Worm (Caenorhabditis elegans) whole organism, L4 larva: ENCODE results near the gene trx-1.

Experiments
- F10B5.3 ChIP-seq: sonication (generic microtip); optimal IDR thresholded peaks from 2 replicates; lab custom pipeline; 2016; ENCODE audit warnings: mild to moderate bottlenecking, missing genetic modification characterization, missing compliant biosample characterization
- F26F4.8 ChIP-seq: fragments of 200-800 bp; sonication (Bioruptor generic); conservative IDR thresholded peaks from 2 replicates; pipeline ENCODE4 v1.3.6; 2022; ENCODE audit warnings: missing genetic modification characterization, missing compliant biosample characterization
- F44E2.7 ChIP-seq: fragments of 200-800 bp; sonication (Bioruptor generic); IDR thresholded peaks from 2 replicates; pipeline ENCODE4 v2.1.2; 2022; ENCODE audit warnings: missing genetic modification characterization, missing compliant biosample characterization
- R02D3.7 ChIP-seq: fragments of 150-350 bp; sonication (generic microtip); optimal IDR thresholded peaks from 3 replicates; lab custom pipeline; 2014; ENCODE audit warnings: missing biosample characterization, missing genetic modification characterization
- T20F7.1 ChIP-seq: fragments of 200-800 bp; sonication (Bioruptor generic); optimal IDR thresholded peaks from 2 replicates; lab custom pipeline; 2018; ENCODE audit warnings: mild to moderate bottlenecking, missing genetic modification characterization, missing compliant biosample characterization
- T26A8.4 ChIP-seq: fragments of 200-800 bp; sonication (Bioruptor generic); IDR thresholded peaks from 2 replicates; pipeline ENCODE4 v1.3.6; 2022; ENCODE audit warnings: missing genetic modification characterization, missing compliant biosample characterization
- Y5F2A.4 ChIP-seq: fragments of 200-800 bp; sonication (Bioruptor generic); optimal IDR thresholded peaks from 2 replicates; lab custom pipeline; 2018; ENCODE audit warnings: mild to moderate bottlenecking, missing genetic modification characterization, missing compliant biosample characterization
- Y75B8A.6 ChIP-seq: fragments of 200-800 bp; sonication (Bioruptor generic); IDR thresholded peaks from 2 replicates; pipeline ENCODE4 v1.3.6; 2022; ENCODE audit warnings: missing genetic modification reagents, missing genetic modification characterization, missing compliant biosample characterization
- aha-1 ChIP-seq: fragments of 150-350 bp; peaks from one replicate; lab custom pipeline; 2014; ENCODE audit warnings: missing biosample characterization, missing genetic modification characterization
- aly-2 ChIP-seq: sonication (generic microtip); optimal IDR thresholded peaks from 2 replicates; lab custom pipeline; 2018; ENCODE audit warnings: missing biosample characterization, missing genetic modification characterization
- arid-1 ChIP-seq: fragments of 200-800 bp; sonication (Bioruptor generic); conservative IDR thresholded peaks from 2 replicates; pipeline ENCODE4 v1.3.6; 2022; ENCODE audit warnings: missing genetic modification reagents, missing genetic modification characterization, missing compliant biosample characterization
- ceh-20 ChIP-seq: fragments of 200-800 bp; sonication (Bioruptor generic); IDR thresholded peaks from 2 replicates; pipeline ENCODE4 v1.3.6; 2022; ENCODE audit warnings: missing genetic modification reagents, missing genetic modification characterization, missing compliant biosample characterization
- ceh-32 ChIP-seq: sonication (generic microtip); optimal IDR thresholded peaks from 2 replicates; lab custom pipeline; 2016; ENCODE audit warnings: mild to moderate bottlenecking, missing genetic modification characterization, missing compliant biosample characterization; ENCODE audit not compliant: poor library complexity
- ceh-44 ChIP-seq: fragments of 200-800 bp; sonication (Bioruptor generic); IDR thresholded peaks from 2 replicates; pipeline ENCODE4 v1.3.6; 2022; ENCODE audit warnings: missing genetic modification reagents, missing genetic modification characterization, missing compliant biosample characterization
- ctbp-1 ChIP-seq: fragments of 200-800 bp; sonication (Bioruptor generic); IDR thresholded peaks from 2 replicates; pipeline ENCODE4 v1.3.6; 2022; ENCODE audit warnings: missing genetic modification reagents, missing genetic modification characterization, missing compliant biosample characterization
- daf-12 ChIP-seq: fragments of 150-350 bp; optimal IDR thresholded peaks from 2 replicates; lab custom pipeline; 2014; ENCODE audit warnings: missing biosample characterization, missing genetic modification reagents, missing genetic modification characterization
- daf-8 ChIP-seq: fragments of 200-800 bp; sonication (Bioruptor generic); IDR thresholded peaks from 2 replicates; pipeline ENCODE4 v1.3.6; 2022; ENCODE audit warnings: missing genetic modification characterization, missing compliant biosample characterization
- dmd-8 ChIP-seq: fragments of 200-800 bp; sonication (Bioruptor generic); IDR thresholded peaks from 2 replicates; pipeline ENCODE4 v1.3.6; 2022; ENCODE audit warnings: missing genetic modification characterization, missing compliant biosample characterization
- dpl-1 ChIP-seq: fragments of 150-350 bp; optimal IDR thresholded peaks from 2 replicates; lab custom pipeline; 2014; ENCODE audit warnings: missing biosample characterization, missing genetic modification reagents, missing genetic modification characterization
- dve-1 ChIP-seq: sonication (generic microtip); optimal IDR thresholded peaks from 2 replicates; lab custom pipeline; 2017; ENCODE audit warnings: antibody characterized with exemption, mild to moderate bottlenecking, missing genetic modification characterization, missing compliant biosample characterization; ENCODE audit not compliant: insufficient read depth
- egl-43 ChIP-seq: fragments of 200-800 bp; sonication (Bioruptor generic); IDR thresholded peaks from 2 replicates; pipeline ENCODE4 v1.3.6; 2022; ENCODE audit warnings: missing genetic modification reagents, missing genetic modification characterization, missing compliant biosample characterization
- gei-8 ChIP-seq: fragments of 200-800 bp; sonication (Bioruptor generic); optimal IDR thresholded peaks from 2 replicates; lab custom pipeline; 2018; ENCODE audit warnings: mild to moderate bottlenecking, missing genetic modification characterization, missing compliant biosample characterization
- hif-1 ChIP-seq, 2 experiments: sonication (generic microtip); optimal IDR thresholded peaks; 2 replicates each; lab custom pipeline; 2016 to 2017; ENCODE audit warnings: missing compliant biosample characterization in 2 of 2, missing genetic modification characterization in 2 of 2, missing genetic modification reagents in 2 of 2, missing genotype in 2 of 2, mild to moderate bottlenecking in 1 of 2
- hlh-11 ChIP-seq: fragments of 200-800 bp; sonication (Bioruptor generic); optimal IDR thresholded peaks from 2 replicates; lab custom pipeline; 2018; ENCODE audit warnings: mild to moderate bottlenecking, missing genetic modification characterization, missing compliant biosample characterization
- hlh-30 ChIP-seq: sonication (generic microtip); optimal IDR thresholded peaks from 2 replicates; lab custom pipeline; 2017; ENCODE audit warnings: antibody characterized with exemption, mild to moderate bottlenecking, missing genetic modification characterization, missing compliant biosample characterization; ENCODE audit not compliant: insufficient read depth
- hmg-1.1 ChIP-seq: fragments of 200-800 bp; sonication (Bioruptor generic); IDR thresholded peaks from 2 replicates; pipeline ENCODE4 v1.3.6; 2022; ENCODE audit warnings: missing genetic modification reagents, missing genetic modification characterization, missing compliant biosample characterization
- lim-7 ChIP-seq: fragments of 200-800 bp; sonication (Bioruptor generic); IDR thresholded peaks from 2 replicates; pipeline ENCODE4 v1.3.6; 2022; ENCODE audit warnings: missing genetic modification characterization, missing compliant biosample characterization
- lin-1 ChIP-seq: fragments of 200-800 bp; sonication (Bioruptor generic); IDR thresholded peaks from 2 replicates; pipeline ENCODE4 v1.3.6; 2022; ENCODE audit warnings: missing genetic modification reagents, missing genetic modification characterization, missing compliant biosample characterization
- lin-15B ChIP-seq: fragments of 150-350 bp; sonication (generic microtip); optimal IDR thresholded peaks from 3 replicates; lab custom pipeline; 2014; ENCODE audit warnings: missing biosample characterization, missing genetic modification characterization
- lin-29 ChIP-seq: fragments of 200-800 bp; sonication (Bioruptor generic); IDR thresholded peaks from 2 replicates; pipeline ENCODE4 v1.3.6; 2022; ENCODE audit warnings: missing genetic modification reagents, missing genetic modification characterization, missing compliant biosample characterization
- lin-38 ChIP-seq: fragments of 200-800 bp; sonication (Bioruptor generic); IDR thresholded peaks from 2 replicates; pipeline ENCODE4 v1.3.6; 2022; ENCODE audit warnings: missing genetic modification reagents, missing genetic modification characterization, missing compliant biosample characterization
- lsy-2 ChIP-seq, 2 experiments: fragments of 150-350 bp in 1 of 2; sonication (generic microtip) in 1 of 2; optimal IDR thresholded peaks; 2 replicates each; lab custom pipeline; 2014 to 2017; ENCODE audit warnings: missing biosample characterization in 2 of 2, missing genetic modification characterization in 2 of 2
- madf-5 ChIP-seq, 2 experiments: fragments of 200-800 bp; sonication (Bioruptor generic); IDR thresholded peaks; 2 replicates each; pipeline ENCODE4 v1.3.6; 2022; ENCODE audit warnings: missing compliant biosample characterization in 2 of 2, missing genetic modification characterization in 2 of 2
- madf-9 ChIP-seq: fragments of 200-800 bp; sonication (Bioruptor generic); conservative IDR thresholded peaks from 2 replicates; pipeline ENCODE4 v1.3.6; 2022; ENCODE audit warnings: missing genetic modification reagents, missing genetic modification characterization, missing compliant biosample characterization
- mdl-1 ChIP-seq, 2 experiments: fragments of 150-350 bp in 1 of 2; sonication (generic microtip) in 1 of 2; optimal IDR thresholded peaks; 2 replicates each; lab custom pipeline; 2014 to 2017; ENCODE audit warnings: missing biosample characterization in 2 of 2, missing genetic modification characterization in 2 of 2
- mes-2 ChIP-seq: sonication (generic microtip); optimal IDR thresholded peaks from 2 replicates; lab custom pipeline; 2016; ENCODE audit warnings: missing genotype, mild to moderate bottlenecking, missing genetic modification characterization, missing compliant biosample characterization; ENCODE audit not compliant: poor library complexity, severe bottlenecking
- mxl-3 ChIP-seq: fragments of 200-800 bp; sonication (Bioruptor generic); optimal IDR thresholded peaks from 2 replicates; lab custom pipeline; 2018; ENCODE audit warnings: mild to moderate bottlenecking, missing genetic modification characterization, missing compliant biosample characterization
- nhr-10 ChIP-seq: fragments of 150-350 bp; optimal IDR thresholded peaks from 2 replicates; lab custom pipeline; 2014; ENCODE audit warnings: missing biosample characterization, missing genetic modification characterization
- nhr-11 ChIP-seq: fragments of 150-350 bp; optimal IDR thresholded peaks from 2 replicates; lab custom pipeline; 2014; ENCODE audit warnings: missing biosample characterization, missing genetic modification characterization
- nhr-111 ChIP-seq: fragments of 200-800 bp; sonication (Bioruptor generic); optimal IDR thresholded peaks from 2 replicates; lab custom pipeline; 2018; ENCODE audit warnings: mild to moderate bottlenecking, missing genetic modification characterization, missing compliant biosample characterization
- nhr-76 ChIP-seq: fragments of 150-350 bp; optimal IDR thresholded peaks from 2 replicates; lab custom pipeline; 2014; ENCODE audit warnings: missing biosample characterization, missing genetic modification characterization
- nhr-77 ChIP-seq: fragments of 150-350 bp; optimal IDR thresholded peaks from 2 replicates; lab custom pipeline; 2014; ENCODE audit warnings: missing biosample characterization, missing genetic modification characterization
- snpc-1.2 ChIP-seq: fragments of 200-800 bp; sonication (Bioruptor generic); IDR thresholded peaks from 2 replicates; pipeline ENCODE4 v1.3.6; 2022; ENCODE audit warnings: missing genetic modification reagents, missing genetic modification characterization, missing compliant biosample characterization
- unc-130 ChIP-seq: sonication (generic microtip); optimal IDR thresholded peaks from 2 replicates; lab custom pipeline; 2016; ENCODE audit warnings: missing genetic modification reagents, missing genetic modification characterization, missing compliant biosample characterization
- unc-39 ChIP-seq: sonication (generic microtip); optimal IDR thresholded peaks from 2 replicates; lab custom pipeline; 2017; ENCODE audit warnings: missing biosample characterization, missing genetic modification characterization
- unc-62 ChIP-seq, 3 experiments: fragments of 150-350 bp in 1 of 3; sonication (generic microtip); optimal IDR thresholded peaks in 2 of 3; peaks in 1 of 3; 1 replicate in 1 of 3; 2 replicates in 2 of 3; lab custom pipeline; 2014 to 2017; ENCODE audit warnings: missing biosample characterization in 3 of 3, missing genetic modification characterization in 3 of 3, missing genetic modification reagents in 3 of 3, missing genotype in 1 of 3
- zfp-2 ChIP-seq: sonication (generic microtip); optimal IDR thresholded peaks from 2 replicates; lab custom pipeline; 2016; ENCODE audit warnings: mild to moderate bottlenecking, missing genetic modification characterization, missing compliant biosample characterization
- ztf-7 ChIP-seq: fragments of 150-350 bp; optimal IDR thresholded peaks from 2 replicates; lab custom pipeline; 2014; ENCODE audit warnings: missing biosample characterization, missing genetic modification characterization

trx-1 gene

DNA sequence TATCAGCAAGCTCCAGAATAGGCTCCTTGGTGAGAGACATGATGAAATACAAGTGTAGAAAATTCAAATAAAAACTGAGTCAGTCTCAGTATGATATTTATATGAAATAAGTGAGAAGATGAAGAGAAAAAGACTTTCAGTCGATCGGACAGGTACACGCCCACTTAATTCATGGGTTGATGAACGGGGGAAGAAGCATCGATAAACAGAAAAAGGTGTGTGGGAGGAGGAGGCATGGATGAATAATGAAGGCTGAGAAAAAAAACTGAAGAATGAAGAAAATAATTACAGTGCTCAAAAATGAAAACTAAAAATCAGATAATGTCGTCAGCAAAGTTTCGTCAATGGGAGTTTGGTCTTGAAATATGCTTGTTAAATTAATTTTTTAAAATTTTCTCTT lies at the start of gene trx-1:
Gene trx-1, minus strand, starts transcription at position 101 of the 400 bp plus-strand sequence.
- TF ChIP-seq lin-15B (tag; lab: Kevin White, UChicago) (no peak), lim-7 (no peak), arid-1 (GFP tag; lab: Robert Waterston, UW) (no peak), mes-2 (tag; lab: Kevin White, UChicago) (no peak), T26A8.4 (GFP tag; lab: Robert Waterston, UW) (no peak), dmd-8 (GFP tag; lab: Robert Waterston, UW) (no peak), zfp-2 (tag; lab: Kevin White, UChicago) (no peak), ztf-7 (tag; lab: Kevin White, UChicago) (no peak), nhr-76 (tag; lab: Kevin White, UChicago) (no peak), daf-8 (GFP tag; lab: Robert Waterston, UW) (no peak), nhr-111 (GFP tag; lab: Kevin White, UChicago) (no peak), hlh-11 (tag; lab: Kevin White, UChicago) (no peak), ctbp-1 (GFP tag; lab: Robert Waterston, UW) (no peak), Y75B8A.6 (GFP tag; lab: Robert Waterston, UW) (no peak), aha-1 (tag; lab: Kevin White, UChicago) (no peak), nhr-10 (tag; lab: Kevin White, UChicago) (no peak), Y5F2A.4 (GFP tag; lab: Kevin White, UChicago) (no peak), nhr-11 (no peak), lsy-2 (tag; optimal IDR thresholded peaks at IDR 0.05; lab: Kevin White, UChicago) (no peak)

DNA sequence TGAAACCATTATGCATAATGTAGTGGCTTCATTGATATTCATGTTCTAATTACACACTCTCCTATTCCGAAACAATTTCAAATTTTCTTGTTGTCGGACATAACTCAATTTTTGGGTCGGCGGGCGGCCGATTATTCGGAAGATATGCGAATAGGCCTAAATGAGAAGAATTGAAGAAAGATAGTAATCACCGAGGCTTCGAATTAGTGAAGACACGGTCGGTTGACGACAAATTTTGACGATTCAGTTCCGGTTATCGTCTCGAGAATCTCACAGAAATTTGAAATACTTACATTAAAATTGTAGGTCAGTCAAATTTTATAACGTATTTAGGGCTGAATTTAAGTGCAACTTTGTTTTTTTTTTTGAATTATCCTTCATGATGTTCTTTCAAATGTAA lies 49.8 kb upstream of the trx-1 start:
- TF ChIP-seq F26F4.8 (GFP tag; lab: Robert Waterston, UW) = no peak
- TF ChIP-seq egl-43 (GFP tag; lab: Robert Waterston, UW) = no peak
- no peak for TF ChIP-seq lin-38 (GFP tag; lab: Robert Waterston, UW)
- TF ChIP-seq gei-8 (GFP tag; lab: Kevin White, UChicago) = no peak
- TF ChIP-seq unc-130 (GFP tag; lab: Kevin White, UChicago) = no peak
- TF ChIP-seq hif-1 (tag; optimal IDR thresholded peaks at IDR 0.05; lab: Kevin White, UChicago) = no peak
- no peak for TF ChIP-seq F44E2.7
- no peak for TF ChIP-seq mdl-1 (tag; optimal IDR thresholded peaks at IDR 0.05; lab: Kevin White, UChicago)
- no peak for TF ChIP-seq dpl-1 (GFP tag; lab: Kevin White, UChicago)
- TF ChIP-seq lin-1 (GFP tag; lab: Robert Waterston, UW) = no peak
- TF ChIP-seq hmg-1.1 = no peak
- no peak for TF ChIP-seq madf-5 (GFP tag; IDR thresholded peaks at IDR 0.05; lab: Robert Waterston, UW)
- no peak for TF ChIP-seq ceh-32 (tag; lab: Kevin White, UChicago)
- TF ChIP-seq nhr-76 (tag; lab: Kevin White, UChicago) = no peak
- TF ChIP-seq arid-1 (GFP tag; lab: Robert Waterston, UW) = no peak
- no peak for TF ChIP-seq aly-2 (tag; lab: Kevin White, UChicago)
- no peak for TF ChIP-seq dve-1 (tag; lab: Kevin White, UChicago)
- no peak for TF ChIP-seq lin-29 (GFP tag; lab: Robert Waterston, UW)

- TF ChIP-seq nhr-77 = no peak
- TF ChIP-seq nhr-11 = no peak
- no peak for TF ChIP-seq snpc-1.2
- TF ChIP-seq hlh-30 (tag; lab: Kevin White, UChicago) = no peak
- no peak for TF ChIP-seq mxl-3 (GFP tag; lab: Kevin White, UChicago)
- no peak for TF ChIP-seq F10B5.3
- no peak for TF ChIP-seq T20F7.1 (GFP tag; lab: Kevin White, UChicago)
- no peak for TF ChIP-seq unc-62 (GFP tag; optimal IDR thresholded peaks at IDR 0.05 in 1 of 2; lab: Kevin White, UChicago)
- no peak for TF ChIP-seq unc-62 (tag; optimal IDR thresholded peaks at IDR 0.05; lab: Kevin White, UChicago)
- no peak for TF ChIP-seq R02D3.7 (tag; lab: Kevin White, UChicago)
- TF ChIP-seq daf-12 = no peak
- TF ChIP-seq unc-39 (tag; lab: Kevin White, UChicago) = no peak
- no peak for TF ChIP-seq madf-9 (GFP tag; lab: Robert Waterston, UW)
- TF ChIP-seq ceh-44 = no peak
- TF ChIP-seq ceh-20 (GFP tag; lab: Robert Waterston, UW) = no peak
Observed at ce11 chrII:7801899-7802298, 48.5 kb upstream of the trx-1 start.
